Worm (Caenorhabditis elegans) whole organism, midembryonic: ENCODE measurements around the gene aat-3.

ENCODE experiments used
- T22C8.4 ChIP-seq: fragments of 200-800 bp; sonication (Bioruptor generic); IDR thresholded peaks from 2 replicates; pipeline ENCODE4 v1.3.6; 2022; ENCODE audit warnings: missing genetic modification characterization, missing compliant biosample characterization
- cog-1 ChIP-seq: sonication (generic microtip); optimal IDR thresholded peaks from 2 replicates; lab custom pipeline; 2016; ENCODE audit warnings: missing genetic modification characterization, missing compliant biosample characterization
- flt-1 ChIP-seq: fragments of 200-800 bp; sonication (Bioruptor generic); IDR thresholded peaks from 2 replicates; pipeline ENCODE4 v1.3.6; 2022; ENCODE audit warnings: missing genetic modification characterization, missing compliant biosample characterization
- klf-2 ChIP-seq: fragments of 200-800 bp; sonication (Bioruptor generic); conservative IDR thresholded peaks from 2 replicates; pipeline ENCODE4 v1.3.6; 2022; ENCODE audit warnings: missing genetic modification reagents, missing genetic modification characterization, missing compliant biosample characterization
- med-1 ChIP-seq: sonication (generic microtip); optimal IDR thresholded peaks from 2 replicates; lab custom pipeline; 2017; ENCODE audit warnings: missing genetic modification characterization, mild to moderate bottlenecking, missing compliant biosample characterization, antibody characterized with exemption, missing genetic modification reagents; ENCODE audit not compliant: insufficient read depth
- ref-1 ChIP-seq: fragments of 200-800 bp; sonication (Bioruptor generic); conservative IDR thresholded peaks from 2 replicates; pipeline ENCODE4 v1.3.6; 2022; ENCODE audit warnings: missing genetic modification reagents, missing genetic modification characterization, missing compliant biosample characterization
- tab-1 ChIP-seq: fragments of 200-800 bp; sonication (Bioruptor generic); IDR thresholded peaks from 2 replicates; pipeline ENCODE4 v1.3.6; 2022; ENCODE audit warnings: missing genetic modification characterization, missing compliant biosample characterization
- ztf-23 ChIP-seq: fragments of 200-800 bp; sonication (Bioruptor generic); IDR thresholded peaks from 2 replicates; pipeline ENCODE4 v1.3.6; 2022; ENCODE audit warnings: missing genetic modification reagents, missing genetic modification characterization, missing compliant biosample characterization
- ztf-29 ChIP-seq: fragments of 200-800 bp; sonication (Bioruptor generic); IDR thresholded peaks from 2 replicates; pipeline ENCODE4 v1.3.6; 2022; ENCODE audit warnings: missing genetic modification reagents, missing genetic modification characterization, missing compliant biosample characterization

aat-3 gene

DNA sequence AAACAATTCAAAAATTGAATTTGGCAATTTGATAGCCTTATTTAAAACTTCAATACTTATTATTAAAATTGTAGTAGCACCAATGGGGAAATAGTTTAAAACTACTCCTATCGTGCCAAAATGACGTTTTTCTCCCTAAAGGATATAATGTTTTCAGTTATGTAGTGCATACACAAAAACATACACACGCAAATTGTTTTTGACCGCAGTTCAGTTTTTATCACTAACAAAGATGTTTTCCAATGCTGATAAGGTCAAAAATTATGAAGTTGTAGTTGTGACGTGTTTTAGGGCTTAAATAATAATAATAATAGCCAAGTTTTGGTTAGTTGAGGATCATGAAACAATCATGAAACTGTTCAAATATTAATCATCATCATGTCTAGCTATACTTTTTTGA lies 38.0 kb downstream of the aat-3 start:
- no peak for TF ChIP-seq ztf-23 (GFP tag; lab: Robert Waterston, UW)
- TF ChIP-seq flt-1 = no peak
- TF ChIP-seq cog-1 (tag; lab: Kevin White, UChicago) = no peak
- TF ChIP-seq klf-2 (GFP tag; lab: Robert Waterston, UW) = no peak
- no peak for TF ChIP-seq T22C8.4
- TF ChIP-seq med-1 (GFP tag; lab: Kevin White, UChicago) = no peak
- TF ChIP-seq ztf-29 = no peak

DNA sequence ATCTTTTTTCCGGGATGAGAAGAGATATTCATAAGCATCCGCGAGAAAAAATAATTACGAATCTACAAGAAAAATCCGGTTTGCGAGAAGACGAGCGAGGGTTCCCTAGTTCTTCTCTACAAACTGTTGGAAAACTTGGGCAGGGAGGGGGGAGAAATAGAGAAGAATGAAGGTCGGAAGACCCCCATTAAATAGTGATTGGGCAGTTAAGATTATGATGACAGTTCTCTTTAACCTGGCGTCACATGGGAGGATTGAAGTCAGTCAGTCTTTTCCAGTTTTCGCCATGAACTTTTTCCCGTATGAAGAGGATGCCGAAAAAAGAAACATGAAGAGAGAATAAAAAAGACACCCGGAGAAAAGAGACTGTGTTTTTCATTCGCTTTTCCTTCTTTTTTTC lies 38.7 kb downstream of the aat-3 start:
- TF ChIP-seq T22C8.4 = no peak
- TF ChIP-seq ref-1 = no peak
- TF ChIP-seq ztf-29 = no peak
- TF ChIP-seq ztf-23 (GFP tag; lab: Robert Waterston, UW) = no peak
- TF ChIP-seq flt-1 = no peak
- TF ChIP-seq med-1 (GFP tag; lab: Kevin White, UChicago) = no peak

DNA sequence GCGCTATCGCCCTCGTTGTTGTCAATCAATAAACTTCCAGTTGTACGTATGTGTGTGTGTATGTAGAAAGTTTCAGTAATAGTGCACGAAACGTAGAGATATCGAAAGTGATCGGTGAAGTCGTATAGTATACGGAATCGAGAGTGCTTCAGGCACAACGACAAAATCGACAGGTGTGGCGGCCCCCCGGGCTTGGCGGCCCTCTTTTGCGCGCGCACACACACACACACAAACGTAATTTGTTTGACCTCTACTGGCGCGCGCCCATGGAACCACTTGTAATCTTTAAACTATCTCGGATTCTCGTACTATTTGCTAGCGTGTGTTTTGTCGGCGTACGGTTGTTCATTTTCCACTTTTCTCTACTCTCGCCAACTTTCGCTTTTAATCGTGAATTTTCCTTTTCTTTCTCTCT lies 39.5 kb downstream of the aat-3 start:
- TF ChIP-seq T22C8.4 (0 out of 2 replicates have a peak, but pooled peaks have one; percentile 40), ztf-23 (GFP tag; lab: Robert Waterston, UW) (0 out of 2 replicates have a peak, but pooled peaks have one; percentile 49), tab-1 (GFP tag; lab: Robert Waterston, UW) (no peak), cog-1 (tag; lab: Kevin White, UChicago) (peak; percentile 56)

ce11 chrX:2592670-2593280 lies 40.7 kb downstream of the aat-3 start:
- TF ChIP-seq flt-1 = no peak
- no peak for TF ChIP-seq ztf-29
- TF ChIP-seq T22C8.4 = no peak
- no peak for TF ChIP-seq cog-1 (tag; lab: Kevin White, UChicago)
- TF ChIP-seq tab-1 (GFP tag; lab: Robert Waterston, UW) = no peak
- no peak for TF ChIP-seq ztf-23 (GFP tag; lab: Robert Waterston, UW)

- TF ChIP-seq ref-1 = no peak
- no peak for TF ChIP-seq tab-1 (GFP tag; lab: Robert Waterston, UW)
- TF ChIP-seq cog-1 (tag; lab: Kevin White, UChicago) = no peak
- no peak for TF ChIP-seq med-1 (GFP tag; lab: Kevin White, UChicago)
- TF ChIP-seq ztf-29 = no peak
- TF ChIP-seq T22C8.4 = no peak
- TF ChIP-seq flt-1 = no peak
- no peak for TF ChIP-seq ztf-23 (GFP tag; lab: Robert Waterston, UW)
- TF ChIP-seq klf-2 (GFP tag; lab: Robert Waterston, UW) = no peak
These were observed 41.6 kb downstream of the aat-3 start, which contains the start of the genes nhr-40 and T03G6.7 for ce11 chrX:2593703-2594102. Gene nhr-40 (plus strand): TSS chrX:2594003. Gene T03G6.7 (plus strand): TSS chrX:2594039.

- no peak for TF ChIP-seq ztf-29
- no peak for TF ChIP-seq tab-1 (GFP tag; lab: Robert Waterston, UW)
- no peak for TF ChIP-seq ref-1
- TF ChIP-seq flt-1 = no peak
- no peak for TF ChIP-seq ztf-23 (GFP tag; lab: Robert Waterston, UW)
- no peak for TF ChIP-seq klf-2 (GFP tag; lab: Robert Waterston, UW)
- TF ChIP-seq T22C8.4 = no peak
- TF ChIP-seq med-1 (GFP tag; lab: Kevin White, UChicago) = no peak
- no peak for TF ChIP-seq cog-1 (tag; lab: Kevin White, UChicago)
These were observed 43.1 kb downstream of the aat-3 start for ce11 chrX:2595027-2595756.

DNA sequence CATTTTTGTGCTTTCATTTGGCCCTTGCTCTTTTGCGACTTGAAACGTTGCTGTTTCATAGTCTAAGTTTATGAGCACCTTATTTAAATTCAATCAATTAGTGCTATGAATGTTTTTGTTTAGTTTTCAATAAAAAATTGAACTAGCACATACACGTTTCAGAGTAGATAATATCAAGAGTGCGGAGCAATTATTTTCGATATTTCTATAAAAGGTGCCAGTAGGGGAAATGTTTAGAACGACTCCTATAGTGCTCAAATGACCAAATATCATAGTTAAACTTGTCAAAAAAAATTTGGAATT lies 43.6 kb downstream of the aat-3 start:
- TF ChIP-seq ztf-23 (GFP tag; lab: Robert Waterston, UW) (no peak), ref-1 (no peak), klf-2 (GFP tag; lab: Robert Waterston, UW) (no peak), flt-1 (no peak), cog-1 (tag; lab: Kevin White, UChicago) (no peak), ztf-29 (no peak), med-1 (GFP tag; lab: Kevin White, UChicago) (no peak), T22C8.4 (no peak), tab-1 (GFP tag; lab: Robert Waterston, UW) (no peak)

ce11 chrX:2596605-2597004 lies 44.5 kb downstream of the aat-3 start:
- TF ChIP-seq ztf-29 (no peak), ref-1 (no peak), klf-2 (GFP tag; lab: Robert Waterston, UW) (no peak), med-1 (GFP tag; lab: Kevin White, UChicago) (no peak), flt-1 (no peak), cog-1 (tag; lab: Kevin White, UChicago) (no peak), T22C8.4 (no peak), tab-1 (GFP tag; lab: Robert Waterston, UW) (no peak), ztf-23 (GFP tag; lab: Robert Waterston, UW) (no peak)

ce11 chrX:2598833-2599279 lies 46.8 kb downstream of the aat-3 start:
- no peak for TF ChIP-seq cog-1 (tag; lab: Kevin White, UChicago)
- TF ChIP-seq tab-1 (GFP tag; lab: Robert Waterston, UW) = 0 out of 2 replicates have a peak, but pooled peaks have one; percentile 9

DNA sequence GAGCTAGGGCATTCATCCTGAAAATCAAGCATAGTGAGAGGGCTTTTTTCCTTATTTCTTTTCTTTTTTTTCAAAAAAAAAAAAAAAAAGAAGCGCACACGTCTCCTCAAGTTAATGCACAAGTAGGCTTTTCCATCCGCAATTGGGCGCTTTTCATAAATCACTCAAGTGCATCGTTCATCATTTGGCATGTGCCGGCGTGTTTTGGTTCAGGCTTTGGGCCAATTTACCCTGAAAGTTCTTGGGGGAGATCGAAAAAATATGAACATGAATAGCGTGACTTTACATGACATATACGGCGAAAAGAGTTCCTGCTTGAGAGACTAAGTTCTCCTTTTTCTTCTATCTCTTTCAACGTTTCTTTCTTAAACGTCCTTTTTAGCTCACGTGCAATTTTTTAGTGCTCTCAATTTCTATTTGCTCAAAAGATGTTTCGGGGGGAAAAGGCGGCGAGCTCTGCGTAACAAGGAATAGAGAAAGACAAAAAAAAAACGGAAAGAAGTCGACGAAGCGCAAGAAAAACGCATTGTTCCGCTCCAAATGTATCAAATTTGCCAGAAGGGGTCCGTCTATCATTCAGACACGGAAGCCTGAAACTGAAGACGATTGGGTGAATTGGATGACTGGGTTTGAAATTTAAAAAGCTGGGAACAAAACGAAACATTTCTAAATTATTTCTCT lies 49.1 kb downstream of the aat-3 start:
- TF ChIP-seq cog-1 (tag; lab: Kevin White, UChicago) = no peak
- TF ChIP-seq ztf-29 = no peak
- TF ChIP-seq flt-1 = no peak
- no peak for TF ChIP-seq tab-1 (GFP tag; lab: Robert Waterston, UW)
- TF ChIP-seq ztf-23 (GFP tag; lab: Robert Waterston, UW) = no peak
- TF ChIP-seq T22C8.4 = no peak
- TF ChIP-seq ref-1 = no peak
- no peak for TF ChIP-seq med-1 (GFP tag; lab: Kevin White, UChicago)
